Fruit fly (Drosophila melanogaster) whole organism, embryonic: ENCODE results near the gene rasp.

Source experiments
- Blimp-1 ChIP-seq: fragments of 200-800 bp; sonication (Bioruptor generic); optimal IDR thresholded peaks from 3 replicates; lab custom pipeline; 2018; ENCODE audit warnings: missing biosample characterization, missing genetic modification characterization, mild to moderate bottlenecking, moderate library complexity, missing genetic modification reagents
- CG10654 ChIP-seq: fragments of 200-800 bp; sonication (Bioruptor generic); optimal IDR thresholded peaks from 2 replicates; lab custom pipeline; 2016; ENCODE audit warnings: missing biosample characterization, missing genetic modification characterization
- CG12299 ChIP-seq: fragments of 200-800 bp; sonication (Bioruptor generic); optimal IDR thresholded peaks from 2 replicates; lab custom pipeline; 2018; ENCODE audit warnings: missing biosample characterization, mild to moderate bottlenecking, missing genetic modification characterization
- CG13775 ChIP-seq: fragments of 200-800 bp; sonication (Bioruptor generic); optimal IDR thresholded peaks from 3 replicates; lab custom pipeline; 2017; ENCODE audit warnings: missing biosample characterization, mild to moderate bottlenecking, missing genetic modification characterization
- CG15011 ChIP-seq: fragments of 200-800 bp; sonication (Bioruptor generic); optimal IDR thresholded peaks from 3 replicates; lab custom pipeline; 2018; ENCODE audit warnings: missing biosample characterization, mild to moderate bottlenecking, missing genetic modification characterization
- CG1529 ChIP-seq: fragments of 200-800 bp; sonication (Bioruptor generic); optimal IDR thresholded peaks from 3 replicates; lab custom pipeline; 2018; ENCODE audit warnings: missing biosample characterization, missing genetic modification characterization
- CG16779 ChIP-seq: fragments of 200-800 bp; sonication (Bioruptor generic); IDR thresholded peaks from 2 replicates; pipeline ENCODE4 v1.3.6; 2022; ENCODE audit warnings: missing biosample characterization, missing genetic modification characterization
- CG16815 ChIP-seq: fragments of 200-800 bp; sonication (Bioruptor generic); optimal IDR thresholded peaks from 3 replicates; lab custom pipeline; 2017; ENCODE audit warnings: missing biosample characterization, mild to moderate bottlenecking, missing genetic modification characterization
- CG1832 ChIP-seq: fragments of 200-800 bp; sonication (Bioruptor generic); optimal IDR thresholded peaks from 2 replicates; lab custom pipeline; 2017; ENCODE audit warnings: missing biosample characterization, mild to moderate bottlenecking, missing genetic modification characterization, inconsistent platforms
- CG30431 ChIP-seq: fragments of 200-800 bp; sonication (Bioruptor generic); optimal IDR thresholded peaks from 2 replicates; lab custom pipeline; 2017; ENCODE audit warnings: missing biosample characterization, missing genetic modification characterization
- CG31365 ChIP-seq: fragments of 200-800 bp; sonication (Bioruptor generic); optimal IDR thresholded peaks from 2 replicates; lab custom pipeline; 2018; ENCODE audit warnings: missing biosample characterization, mild to moderate bottlenecking, missing genetic modification characterization
- CG32532 ChIP-seq: fragments of 200-800 bp; sonication (Bioruptor generic); IDR thresholded peaks from 2 replicates; pipeline ENCODE4 v1.3.6; 2022; ENCODE audit warnings: missing biosample characterization, missing genetic modification characterization
- CG34376 ChIP-seq: fragments of 200-800 bp; sonication (Bioruptor generic); optimal IDR thresholded peaks from 2 replicates; lab custom pipeline; 2018; ENCODE audit warnings: missing biosample characterization, mild to moderate bottlenecking, missing genetic modification characterization
- CG4282 ChIP-seq: fragments of 200-800 bp; sonication (Bioruptor generic); optimal IDR thresholded peaks from 2 replicates; lab custom pipeline; 2016; ENCODE audit warnings: missing biosample characterization, missing genetic modification characterization
- CG4617 ChIP-seq: fragments of 200-800 bp; sonication (Bioruptor generic); optimal IDR thresholded peaks from 3 replicates; lab custom pipeline; 2016; ENCODE audit warnings: missing biosample characterization, missing genetic modification characterization, borderline replicate concordance
- CG4820 ChIP-seq: fragments of 200-800 bp; sonication (Bioruptor generic); optimal IDR thresholded peaks from 3 replicates; lab custom pipeline; 2016; ENCODE audit warnings: missing biosample characterization, missing genetic modification characterization
- CG4854 ChIP-seq: fragments of 200-800 bp; sonication (Bioruptor generic); optimal IDR thresholded peaks from 2 replicates; lab custom pipeline; 2016; ENCODE audit warnings: missing biosample characterization, missing genetic modification characterization, inconsistent platforms
- CG5245 ChIP-seq: fragments of 200-800 bp; sonication (Bioruptor generic); optimal IDR thresholded peaks from 3 replicates; lab custom pipeline; 2016; ENCODE audit warnings: missing biosample characterization, missing genetic modification characterization
- CG7786 ChIP-seq: fragments of 200-800 bp; sonication (Bioruptor generic); optimal IDR thresholded peaks from 2 replicates; lab custom pipeline; 2016; ENCODE audit warnings: missing biosample characterization, missing genetic modification characterization
- CG7928 ChIP-seq: fragments of 200-800 bp; sonication (Bioruptor generic); optimal IDR thresholded peaks from 2 replicates; lab custom pipeline; 2017; ENCODE audit warnings: missing biosample characterization, mild to moderate bottlenecking, missing genetic modification characterization
- CG9876 ChIP-seq: fragments of 200-800 bp; sonication (Bioruptor generic); optimal IDR thresholded peaks from 2 replicates; lab custom pipeline; 2016; ENCODE audit warnings: missing biosample characterization, missing genetic modification characterization
- CTCF ChIP-seq: fragments of 200-800 bp; sonication (Bioruptor generic); optimal IDR thresholded peaks from 2 replicates; lab custom pipeline; 2017; ENCODE audit warnings: missing biosample characterization, mild to moderate bottlenecking, missing genetic modification characterization, moderate library complexity
- Dek ChIP-seq: fragments of 200-800 bp; sonication (Bioruptor generic); optimal IDR thresholded peaks from 3 replicates; lab custom pipeline; 2019; ENCODE audit warnings: missing biosample characterization, mild to moderate bottlenecking, missing genetic modification characterization, moderate library complexity
- Dip2 ChIP-seq: fragments of 200-800 bp; sonication (Bioruptor generic); IDR thresholded peaks from 2 replicates; pipeline ENCODE4 v1.3.6; 2022; ENCODE audit warnings: missing biosample characterization, missing genetic modification characterization
- Doc3 ChIP-seq: fragments of 200-800 bp; sonication (Bioruptor generic); IDR thresholded peaks from 3 replicates; pipeline ENCODE4 v1.3.6; 2022; ENCODE audit warnings: missing biosample characterization, missing genetic modification characterization; ENCODE audit not compliant: partially characterized antibody
- HLH54F ChIP-seq: fragments of 200-800 bp; sonication (Bioruptor generic); optimal IDR thresholded peaks from 3 replicates; lab custom pipeline; 2016; ENCODE audit warnings: missing biosample characterization, missing genetic modification characterization
- HLHmδ ChIP-seq: fragments of 200-800 bp; sonication (Bioruptor generic); optimal IDR thresholded peaks from 2 replicates; lab custom pipeline; 2018; ENCODE audit warnings: missing biosample characterization, mild to moderate bottlenecking, missing genetic modification characterization, moderate library complexity
- Hr3 ChIP-seq: fragments of 200-800 bp; sonication (Bioruptor generic); optimal IDR thresholded peaks from 3 replicates; lab custom pipeline; 2016; ENCODE audit warnings: missing biosample characterization, missing genetic modification characterization
- Jarid2 ChIP-seq: fragments of 200-800 bp; sonication (Bioruptor generic); optimal IDR thresholded peaks from 3 replicates; lab custom pipeline; 2017; ENCODE audit warnings: mild to moderate bottlenecking, missing biosample characterization, missing genetic modification reagents, missing genetic modification characterization
- Lpt ChIP-seq: fragments of >200 bp; optimal IDR thresholded peaks from 2 replicates; lab custom pipeline; 2018; ENCODE audit warnings: missing biosample characterization, missing genetic modification characterization
- Ptx1 ChIP-seq: fragments of 200-800 bp; sonication (Bioruptor generic); IDR thresholded peaks from 2 replicates; pipeline ENCODE4 v1.3.6; 2022; ENCODE audit warnings: missing biosample characterization, missing genetic modification characterization
- Side ChIP-seq: fragments of 200-800 bp; sonication (Bioruptor generic); optimal IDR thresholded peaks from 2 replicates; lab custom pipeline; 2016; ENCODE audit warnings: missing biosample characterization, missing genetic modification characterization
- Sox100B ChIP-seq: fragments of 200-800 bp; sonication (Bioruptor generic); optimal IDR thresholded peaks from 3 replicates; lab custom pipeline; 2018; ENCODE audit warnings: missing biosample characterization, mild to moderate bottlenecking, missing genetic modification characterization
- ap ChIP-seq: fragments of 200-800 bp; sonication (Bioruptor generic); IDR thresholded peaks from 2 replicates; pipeline ENCODE4 v1.3.6; 2022; ENCODE audit warnings: missing biosample characterization, missing genetic modification characterization
- disco-r ChIP-seq: fragments of 200-800 bp; sonication (Bioruptor generic); optimal IDR thresholded peaks from 2 replicates; lab custom pipeline; 2016; ENCODE audit warnings: missing biosample characterization, missing genetic modification characterization
- dmrt99B ChIP-seq: fragments of 200-800 bp; sonication (Bioruptor generic); optimal IDR thresholded peaks from 2 replicates; lab custom pipeline; 2018; ENCODE audit warnings: missing biosample characterization, mild to moderate bottlenecking, missing genetic modification characterization, moderate library complexity
- dpn ChIP-seq, 2 experiments: fragments of 200-800 bp; sonication (Bioruptor generic); optimal IDR thresholded peaks; 3 replicates each; lab custom pipeline; 2016; ENCODE audit warnings: missing biosample characterization in 2 of 2, missing genetic modification characterization in 2 of 2
- esg ChIP-seq: fragments of 200-800 bp; sonication (Bioruptor generic); conservative IDR thresholded peaks from 2 replicates; pipeline ENCODE4 v1.3.6; 2022; ENCODE audit warnings: missing biosample characterization, missing genetic modification characterization
- eyg ChIP-seq: fragments of 200-800 bp; sonication (Bioruptor generic); optimal IDR thresholded peaks from 3 replicates; lab custom pipeline; 2016; ENCODE audit warnings: missing biosample characterization, missing genetic modification characterization
- fd96Cb ChIP-seq: fragments of 200-800 bp; sonication (Bioruptor generic); optimal IDR thresholded peaks from 2 replicates; lab custom pipeline; 2018; ENCODE audit warnings: missing biosample characterization, mild to moderate bottlenecking, missing genetic modification characterization, moderate library complexity
- gro ChIP-seq: fragments of 200-800 bp; sonication (Bioruptor generic); optimal IDR thresholded peaks from 2 replicates; lab custom pipeline; 2016; ENCODE audit warnings: missing biosample characterization, missing genetic modification characterization
- hkb ChIP-seq, 2 experiments: fragments of 200-800 bp in 1 of 2; fragments of >200 bp in 1 of 2; sonication (Bioruptor generic) in 1 of 2; IDR thresholded peaks in 1 of 2; optimal IDR thresholded peaks in 1 of 2; 2 replicates each; pipeline versions ENCODE4 v1.3.6 to Lab custom; 2017 to 2022; ENCODE audit warnings: missing biosample characterization in 1 of 2, missing genetic modification characterization in 1 of 2
- hth ChIP-seq: fragments of >200 bp; optimal IDR thresholded peaks from 2 replicates; lab custom pipeline; 2017; ENCODE audit warnings: inconsistent platforms
- jumu ChIP-seq: fragments of 200-800 bp; sonication (Bioruptor generic); optimal IDR thresholded peaks from 3 replicates; lab custom pipeline; 2016; ENCODE audit warnings: missing biosample characterization, missing genetic modification characterization
- nau ChIP-seq: fragments of 200-800 bp; sonication (Bioruptor generic); optimal IDR thresholded peaks from 3 replicates; lab custom pipeline; 2017; ENCODE audit warnings: missing biosample characterization, mild to moderate bottlenecking, missing genetic modification characterization, missing genetic modification reagents
- phol ChIP-seq: fragments of 200-800 bp; sonication (Bioruptor generic); optimal IDR thresholded peaks from 3 replicates; lab custom pipeline; 2018; ENCODE audit warnings: missing biosample characterization, mild to moderate bottlenecking, missing genetic modification characterization, moderate library complexity
- pum ChIP-seq: fragments of 200-800 bp; sonication (Bioruptor generic); optimal IDR thresholded peaks from 2 replicates; lab custom pipeline; 2016; ENCODE audit warnings: missing biosample characterization, missing genetic modification characterization
- ro ChIP-seq: fragments of 200-800 bp; sonication (Bioruptor generic); IDR thresholded peaks from 2 replicates; pipeline ENCODE4 v1.3.6; 2022; ENCODE audit warnings: missing biosample characterization, missing genetic modification characterization
- slp2 ChIP-seq: fragments of 200-800 bp; sonication (Bioruptor generic); optimal IDR thresholded peaks from 2 replicates; lab custom pipeline; 2016; ENCODE audit warnings: missing biosample characterization, missing genetic modification characterization
- so ChIP-seq: fragments of 200-800 bp; sonication (Bioruptor generic); IDR thresholded peaks from 3 replicates; pipeline ENCODE4 v1.3.6; 2022; ENCODE audit warnings: missing biosample characterization, missing genetic modification characterization
- wdn ChIP-seq: fragments of 200-800 bp; sonication (Bioruptor generic); IDR thresholded peaks from 2 replicates; pipeline ENCODE4 v1.3.6; 2022; ENCODE audit warnings: missing biosample characterization, missing genetic modification characterization
- z ChIP-seq: fragments of 200-800 bp; sonication (Bioruptor generic); IDR thresholded peaks from 3 replicates; pipeline ENCODE4 v1.3.6; 2022; ENCODE audit warnings: missing biosample characterization, missing genetic modification characterization

rasp gene

DNA sequence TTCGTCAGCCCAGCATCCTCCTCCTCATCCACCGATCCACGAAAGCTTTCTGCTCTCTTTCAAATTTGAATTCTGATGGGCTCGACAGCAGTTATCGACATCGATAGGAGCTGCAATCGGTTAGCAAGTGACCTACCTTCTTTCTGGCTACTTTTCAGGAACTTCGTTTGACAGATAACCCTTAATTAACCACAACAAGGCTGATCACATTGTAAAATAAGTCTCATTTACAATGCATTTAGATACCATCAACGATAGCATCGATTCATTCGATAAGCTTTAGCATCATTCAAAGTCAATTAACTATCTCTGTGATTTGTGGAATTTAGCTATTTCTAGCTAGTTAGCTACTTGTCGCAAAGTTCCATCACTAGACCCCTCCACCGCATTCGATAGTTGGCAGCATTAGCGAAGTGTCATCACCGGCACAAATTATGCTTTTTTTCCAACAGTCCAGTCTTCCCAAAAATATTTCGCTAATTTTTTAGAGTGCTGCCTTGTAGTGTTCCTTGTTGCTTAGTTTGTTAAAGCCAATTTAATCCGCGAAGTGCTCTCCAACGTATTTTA is 16.6 kb downstream of the rasp start, which contains the start of the genes MnM and Girdin (continued):
- TF ChIP-seq hkb (optimal IDR thresholded peaks at IDR 0.05; lab: Kevin White, UChicago) (peak; percentile 89), hkb (GFP tag; IDR thresholded peaks at IDR 0.05; lab: Robert Waterston, UW) (no peak), HLH54F (peak; percentile 87), Hr3 (GFP tag; lab: Kevin White, UChicago) (peak; percentile 86), CG4617 (peak; percentile 84), CG10654 (peak; percentile 43), phol (tag; lab: Kevin White, UChicago) (peak; percentile 65), CG1529 (no peak), eyg (no peak), esg (GFP tag; lab: Robert Waterston, UW) (peak; percentile 42), gro (GFP tag; lab: Kevin White, UChicago) (peak; percentile 63), CG4820 (GFP tag; lab: Kevin White, UChicago) (peak; percentile 45), Dip2 (GFP tag; lab: Robert Waterston, UW) (no peak), CG13775 (GFP tag; lab: Kevin White, UChicago) (peak; percentile 71), Side (peak; percentile 49), CG32532 (GFP tag; lab: Robert Waterston, UW) (peak; percentile 53; the same call in 1 of the 2 replicates), CTCF (GFP tag; lab: Kevin White, UChicago) (no peak), CG7928 (GFP tag; lab: Kevin White, UChicago) (peak; percentile 25), CG16815 (peak; percentile 4), dpn (GFP tag; optimal IDR thresholded peaks at IDR 0.05; lab: Kevin White, UChicago) (peak; percentile 77 to 83), CG4282 (GFP tag; lab: Kevin White, UChicago) (no peak), hth (lab: Kevin White, UChicago) (no peak), Doc3 (peak; percentile 82), CG34376 (peak; percentile 58), CG31365 (tag; lab: Kevin White, UChicago) (no peak), CG5245 (GFP tag; lab: Kevin White, UChicago) (peak; percentile 55), disco-r (GFP tag; lab: Kevin White, UChicago) (peak; percentile 44), wdn (GFP tag; lab: Robert Waterston, UW) (no peak), fd96Cb (tag; lab: Kevin White, UChicago) (peak; percentile 16), dmrt99B (no peak), ap (GFP tag; lab: Robert Waterston, UW) (no peak), Blimp-1 (GFP tag; lab: Kevin White, UChicago) (no peak), pum (GFP tag; lab: Kevin White, UChicago) (peak; percentile 79), z (no peak), slp2 (GFP tag; lab: Kevin White, UChicago) (peak; percentile 51), Ptx1 (GFP tag; lab: Robert Waterston, UW) (no peak), CG15011 (GFP tag; lab: Kevin White, UChicago) (no peak), Lpt (GFP tag; lab: Kevin White, UChicago) (no peak), CG9876 (GFP tag; lab: Kevin White, UChicago) (peak; percentile 60), CG7786 (peak; percentile 86), ro (GFP tag; lab: Robert Waterston, UW) (no peak), CG4854 (GFP tag; lab: Kevin White, UChicago) (no peak), Jarid2 (GFP tag; lab: Kevin White, UChicago) (no peak), so (GFP tag; lab: Robert Waterston, UW) (no peak), CG1832 (no peak), CG16779 (no peak), CG30431 (GFP tag; lab: Kevin White, UChicago) (peak; percentile 15), jumu (GFP tag; lab: Kevin White, UChicago) (peak; percentile 86), nau (GFP tag; lab: Kevin White, UChicago) (no peak), CG12299 (tag; lab: Kevin White, UChicago) (no peak), Dek (peak; percentile 29), HLHmδ (GFP tag; lab: Kevin White, UChicago) (no peak), Sox100B (GFP tag; lab: Kevin White, UChicago) (no peak)
